Fruit fly (Drosophila melanogaster): ENCODE measurements around the gene pygo.

Gene pygo

DNA sequence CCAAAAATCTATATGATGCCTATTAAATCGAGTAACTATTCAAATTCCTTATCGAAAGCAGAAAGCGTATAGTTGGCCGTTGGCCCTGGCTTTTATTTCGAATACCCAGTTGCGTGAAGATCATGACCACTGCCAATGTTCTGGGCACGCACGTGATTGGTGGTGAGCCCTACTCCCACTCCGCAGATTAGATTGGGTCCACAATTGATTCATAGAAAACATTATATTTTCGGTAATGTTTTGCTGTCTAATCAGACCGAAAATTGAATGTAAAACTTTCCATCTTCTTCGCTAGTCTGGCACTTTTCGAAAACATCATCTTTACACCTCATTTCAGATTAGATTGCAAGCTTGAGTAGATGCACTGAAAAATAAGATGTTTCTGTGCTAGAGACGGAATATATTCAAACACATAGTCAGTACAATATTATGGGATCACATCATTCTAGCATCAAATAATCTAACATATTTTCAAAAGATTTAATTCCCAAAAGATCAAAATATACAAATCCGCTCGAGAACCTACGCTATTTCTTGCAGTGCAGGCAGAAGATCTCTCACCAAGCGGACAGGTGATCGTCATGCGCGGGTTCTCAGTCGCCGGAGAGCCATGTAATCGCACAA is 11.9 kb upstream of the pygo start, which contains the start of gene CG1774:
Gene CG1774, plus strand, starts transcription at position 548 of the 624 bp plus-strand sequence.
- no peak for TF ChIP-seq Hr78 (GFP tag; optimal IDR thresholded peaks at IDR 0.05)
- peak; percentile 90 for TF ChIP-seq br (GFP tag; optimal IDR thresholded peaks at IDR 0.05)
- TF ChIP-seq psq (GFP tag; optimal IDR thresholded peaks at IDR 0.05), result peak; percentile 75
- TF ChIP-seq woc (GFP tag; optimal IDR thresholded peaks at IDR 0.05), result peak; percentile 56
- TF ChIP-seq Hr83 (GFP tag; optimal IDR thresholded peaks at IDR 0.05; ENCODE audit: poor library complexity, severe bottlenecking), result peak; percentile 43
- peak; percentile 53 for TF ChIP-seq CG32264 (GFP tag; optimal IDR thresholded peaks at IDR 0.05)
- TF ChIP-seq Rel (GFP tag; optimal IDR thresholded peaks at IDR 0.05), result peak; percentile 66
- TF ChIP-seq Rel (tag; optimal IDR thresholded peaks at IDR 0.05), result peak; percentile 10
- TF ChIP-seq Dfd (GFP tag; optimal IDR thresholded peaks at IDR 0.05), result no peak
- peak; percentile 49 for TF ChIP-seq sage (GFP tag; optimal IDR thresholded peaks at IDR 0.05)
- no peak for TF ChIP-seq Vsx2 (GFP tag; optimal IDR thresholded peaks at IDR 0.05; ENCODE audit: partially characterized antibody)
- no peak for TF ChIP-seq pan (optimal IDR thresholded peaks at IDR 0.05)
- no peak for TF ChIP-seq Abd-B (GFP tag; optimal IDR thresholded peaks at IDR 0.05)
- peak; percentile 93 for TF ChIP-seq h (GFP tag; optimal IDR thresholded peaks at IDR 0.05)
- no peak for TF ChIP-seq N (GFP tag; optimal IDR thresholded peaks at IDR 0.05)
- peak; percentile 90 for TF ChIP-seq ey (GFP tag; optimal IDR thresholded peaks at IDR 0.05)
- TF ChIP-seq rgr (GFP tag; optimal IDR thresholded peaks at IDR 0.05), result peak; percentile 90
- peak; percentile 79 for TF ChIP-seq brk (GFP tag; optimal IDR thresholded peaks at IDR 0.05)
- TF ChIP-seq Jra (GFP tag; optimal IDR thresholded peaks at IDR 0.05), result peak; percentile 60
- TF ChIP-seq jim (GFP tag; optimal IDR thresholded peaks at IDR 0.05), result no peak
- no peak for TF ChIP-seq dsf (GFP tag; optimal IDR thresholded peaks at IDR 0.05; ENCODE audit: borderline replicate concordance)
- TF ChIP-seq Myc (optimal IDR thresholded peaks at IDR 0.05), result no peak
- peak; percentile 94 for TF ChIP-seq fru (GFP tag; optimal IDR thresholded peaks at IDR 0.05)
- peak; percentile 58 for TF ChIP-seq HLH106 (tag; optimal IDR thresholded peaks at IDR 0.05)
- TF ChIP-seq GATAd (GFP tag; optimal IDR thresholded peaks at IDR 0.05), result no peak
- TF ChIP-seq dl (GFP tag; optimal IDR thresholded peaks at IDR 0.05; ENCODE audit: insufficient read depth in 1 of 2, partially characterized antibody in 2 of 2), result no peak
- TF ChIP-seq dmrt93B (GFP tag; optimal IDR thresholded peaks at IDR 0.05), result peak; percentile 17
- peak; percentile 89 for TF ChIP-seq OdsH (GFP tag; optimal IDR thresholded peaks at IDR 0.05)
- no peak for TF ChIP-seq CrebA (GFP tag; optimal IDR thresholded peaks at IDR 0.05; ENCODE audit: borderline replicate concordance)
- TF ChIP-seq Sp1 (GFP tag; optimal IDR thresholded peaks at IDR 0.05), result peak; percentile 75
- TF ChIP-seq foxo (GFP tag; optimal IDR thresholded peaks at IDR 0.05), result peak; percentile 78 to 90
- peak; percentile 47 for TF ChIP-seq sv (GFP tag; optimal IDR thresholded peaks at IDR 0.05)
- TF ChIP-seq lola (GFP tag; optimal IDR thresholded peaks at IDR 0.05), result no peak
- TF ChIP-seq Hnf4 (GFP tag; optimal IDR thresholded peaks at IDR 0.05), result peak; percentile 83
- peak; percentile 44 for TF ChIP-seq Mio (GFP tag; optimal IDR thresholded peaks at IDR 0.05)
- no peak for TF ChIP-seq tai (GFP tag; optimal IDR thresholded peaks at IDR 0.05)
- TF ChIP-seq Dif (GFP tag; optimal IDR thresholded peaks at IDR 0.05; ENCODE audit: partially characterized antibody), result no peak
- no peak for TF ChIP-seq CG9705 (GFP tag; optimal IDR thresholded peaks at IDR 0.05)
- TF ChIP-seq usp (GFP tag; optimal IDR thresholded peaks at IDR 0.05), result no peak

DNA sequence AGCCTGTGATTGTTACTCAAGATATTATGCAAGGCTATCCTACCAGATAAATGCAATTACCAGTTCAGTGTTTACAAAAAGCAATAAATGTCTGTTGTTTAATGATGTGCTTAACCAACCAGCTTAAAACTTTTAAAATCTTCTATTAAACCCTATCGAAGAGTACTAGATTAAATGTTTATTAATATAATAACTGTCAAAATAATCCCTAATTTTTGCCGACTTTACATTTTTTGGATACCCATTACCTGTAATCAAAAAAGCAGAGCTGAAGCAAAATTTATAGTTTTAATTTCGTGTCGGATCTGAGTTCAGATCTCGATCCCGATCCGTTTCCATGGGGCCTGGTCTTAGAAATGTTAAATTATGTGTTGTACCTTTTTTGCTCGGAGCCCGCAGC is 9.8 kb upstream of the pygo start, which contains the start of gene CG1638:
Gene CG1638, plus strand, starts transcription at position 301 of the 400 bp plus-strand sequence.
- TF ChIP-seq Abd-B (GFP tag; optimal IDR thresholded peaks at IDR 0.05), result no peak

DNA sequence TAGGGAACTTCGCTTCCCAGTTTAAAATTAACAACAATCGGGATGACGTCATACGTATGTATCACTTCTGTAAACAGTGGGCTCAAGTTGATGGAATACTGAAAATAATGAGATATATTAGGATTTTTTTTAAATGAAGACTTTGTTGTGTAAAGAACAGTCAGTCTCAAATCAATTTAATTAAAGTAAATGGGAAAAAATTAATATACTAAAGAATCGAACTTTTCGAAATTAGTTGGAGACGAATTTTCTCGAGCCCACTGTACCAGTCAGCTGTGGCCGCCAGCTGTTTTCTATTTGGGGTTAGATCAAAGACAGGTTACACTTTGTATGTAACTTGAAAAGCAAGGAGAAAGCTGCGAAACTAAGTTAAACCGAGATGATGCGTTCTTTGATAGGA is 7.9 kb upstream of the pygo start, which contains the start of gene CG1635:
Gene CG1635, plus strand, starts transcription at position 300 of the 400 bp plus-strand sequence.
- peak; percentile 97 for TF ChIP-seq CG32264 (GFP tag; optimal IDR thresholded peaks at IDR 0.05)
- no peak for TF ChIP-seq sage (GFP tag; optimal IDR thresholded peaks at IDR 0.05)
- TF ChIP-seq h (GFP tag; optimal IDR thresholded peaks at IDR 0.05), result peak; percentile 97
- peak; percentile 98 for TF ChIP-seq OdsH (GFP tag; optimal IDR thresholded peaks at IDR 0.05)
- no peak for TF ChIP-seq Abd-B (GFP tag; optimal IDR thresholded peaks at IDR 0.05)
- TF ChIP-seq Rel (GFP tag; optimal IDR thresholded peaks at IDR 0.05), result peak; percentile 87
- peak; percentile 92 for TF ChIP-seq Rel (tag; optimal IDR thresholded peaks at IDR 0.05)
- TF ChIP-seq br (GFP tag; optimal IDR thresholded peaks at IDR 0.05), result peak; percentile 99
- TF ChIP-seq Mio (GFP tag; optimal IDR thresholded peaks at IDR 0.05), result no peak
- no peak for TF ChIP-seq Dfd (GFP tag; optimal IDR thresholded peaks at IDR 0.05)
- TF ChIP-seq sv (GFP tag; optimal IDR thresholded peaks at IDR 0.05), result peak; percentile 98
- peak; percentile 97 for TF ChIP-seq fru (GFP tag; optimal IDR thresholded peaks at IDR 0.05)
- TF ChIP-seq Hr78 (GFP tag; optimal IDR thresholded peaks at IDR 0.05), result no peak
- TF ChIP-seq GATAd (GFP tag; optimal IDR thresholded peaks at IDR 0.05), result peak; percentile 93
- peak; percentile 99 for TF ChIP-seq Sp1 (GFP tag; optimal IDR thresholded peaks at IDR 0.05)
- peak; percentile 99 for TF ChIP-seq HLH106 (tag; optimal IDR thresholded peaks at IDR 0.05)
- peak; percentile 97 for TF ChIP-seq ey (GFP tag; optimal IDR thresholded peaks at IDR 0.05)
- TF ChIP-seq Vsx2 (GFP tag; optimal IDR thresholded peaks at IDR 0.05; ENCODE audit: partially characterized antibody), result no peak
- TF ChIP-seq woc (GFP tag; optimal IDR thresholded peaks at IDR 0.05), result no peak
- TF ChIP-seq rgr (GFP tag; optimal IDR thresholded peaks at IDR 0.05), result peak; percentile 99
- peak; percentile 97 for TF ChIP-seq CG9705 (GFP tag; optimal IDR thresholded peaks at IDR 0.05)
- no peak for TF ChIP-seq usp (GFP tag; optimal IDR thresholded peaks at IDR 0.05)
- TF ChIP-seq CrebA (GFP tag; optimal IDR thresholded peaks at IDR 0.05; ENCODE audit: borderline replicate concordance), result no peak
- peak; percentile 96 for TF ChIP-seq dsf (GFP tag; optimal IDR thresholded peaks at IDR 0.05; ENCODE audit: borderline replicate concordance)
- peak; percentile 67 for TF ChIP-seq Hr83 (GFP tag; optimal IDR thresholded peaks at IDR 0.05; ENCODE audit: poor library complexity, severe bottlenecking)
- peak; percentile 97 for TF ChIP-seq psq (GFP tag; optimal IDR thresholded peaks at IDR 0.05)
- peak; percentile 95 to 99 for TF ChIP-seq foxo (GFP tag; optimal IDR thresholded peaks at IDR 0.05)
- no peak for TF ChIP-seq dl (GFP tag; optimal IDR thresholded peaks at IDR 0.05; ENCODE audit: insufficient read depth in 1 of 2, partially characterized antibody in 2 of 2)
- TF ChIP-seq dmrt93B (GFP tag; optimal IDR thresholded peaks at IDR 0.05), result peak; percentile 95
